Worm (Caenorhabditis elegans) whole organism, dauer: ENCODE measurements around the gene acbp-6.

Experiments
- unc-62 ChIP-seq: sonication (generic microtip); optimal IDR thresholded peaks from 2 replicates; lab custom pipeline; 2017; ENCODE audit warnings: missing biosample characterization, missing genetic modification reagents, missing genetic modification characterization

acbp-6 gene

ce11 chrII:11936393-11936792 is 37.1 kb downstream of the acbp-6 start:
- TF ChIP-seq unc-62 (GFP tag; lab: Kevin White, UChicago) = no peak

DNA sequence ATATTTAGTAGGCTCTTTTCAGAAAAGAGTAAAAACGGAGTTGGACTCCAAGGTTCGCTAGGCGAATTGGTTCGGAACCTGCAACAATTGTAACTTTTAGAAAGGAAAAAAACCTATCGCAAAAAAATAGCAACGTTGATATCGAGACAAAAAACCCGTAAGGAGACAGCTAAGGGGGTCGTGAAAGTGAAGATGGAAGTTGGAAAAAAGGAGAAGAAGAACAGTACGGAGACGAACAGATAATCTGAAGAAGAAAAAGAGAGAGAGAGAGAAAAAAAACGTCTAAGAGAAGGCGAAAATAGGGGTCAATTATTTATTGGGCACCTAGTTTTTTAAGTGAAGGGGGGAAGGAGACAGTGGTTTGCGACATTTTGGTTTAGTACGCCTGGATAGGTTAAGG is 38.3 kb downstream of the acbp-6 start, which contains the start of gene lin-29:
TSS of gene lin-29 (minus strand) at position 78 of the 400 bp plus-strand sequence.
- TF ChIP-seq unc-62 (GFP tag; lab: Kevin White, UChicago) = no peak

ce11 chrII:11930132-11930531 is 43.4 kb downstream of the acbp-6 start:
- no peak for TF ChIP-seq unc-62 (GFP tag; lab: Kevin White, UChicago)

DNA sequence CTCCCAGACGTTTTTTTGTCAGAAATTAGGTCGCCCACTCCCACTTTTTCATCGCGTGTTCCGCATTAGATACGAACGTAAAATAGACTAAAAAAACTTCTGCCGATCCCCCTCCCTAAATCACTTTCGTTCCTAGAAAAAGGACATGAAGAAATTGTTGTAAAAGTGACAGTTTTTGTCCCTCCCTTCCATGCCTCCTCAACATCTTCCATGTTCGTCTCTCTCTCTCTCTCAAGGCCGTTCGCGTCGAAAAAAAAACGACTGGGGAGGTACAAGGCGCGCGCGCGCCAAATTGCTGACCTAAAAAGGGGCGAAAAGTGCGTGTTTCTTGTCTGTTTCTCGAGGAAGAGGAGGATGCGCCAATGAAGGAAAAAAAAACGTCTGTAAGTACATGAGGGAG is 44.8 kb downstream of the acbp-6 start:
- no peak for TF ChIP-seq unc-62 (GFP tag; lab: Kevin White, UChicago)

DNA sequence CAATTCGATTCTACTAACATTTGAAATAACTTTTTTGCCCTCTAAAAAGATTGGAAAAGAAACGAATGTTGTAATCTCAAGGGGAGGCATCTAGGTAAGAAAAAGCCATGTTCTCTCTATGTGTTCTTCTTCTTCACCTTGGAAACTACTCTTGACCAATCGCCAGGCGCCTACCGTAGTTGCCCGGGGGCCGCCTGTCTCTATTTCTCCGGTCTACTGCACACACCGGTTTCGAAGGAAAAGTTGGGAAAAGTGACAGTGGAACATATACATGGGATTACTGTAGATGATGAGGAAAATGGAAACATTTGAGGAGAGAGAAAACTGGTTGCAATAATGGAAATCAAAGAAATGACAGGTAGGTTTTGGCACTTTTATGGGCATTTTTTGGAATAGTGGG is 47.0 kb downstream of the acbp-6 start:
- TF ChIP-seq unc-62 (GFP tag; lab: Kevin White, UChicago) = no peak

DNA sequence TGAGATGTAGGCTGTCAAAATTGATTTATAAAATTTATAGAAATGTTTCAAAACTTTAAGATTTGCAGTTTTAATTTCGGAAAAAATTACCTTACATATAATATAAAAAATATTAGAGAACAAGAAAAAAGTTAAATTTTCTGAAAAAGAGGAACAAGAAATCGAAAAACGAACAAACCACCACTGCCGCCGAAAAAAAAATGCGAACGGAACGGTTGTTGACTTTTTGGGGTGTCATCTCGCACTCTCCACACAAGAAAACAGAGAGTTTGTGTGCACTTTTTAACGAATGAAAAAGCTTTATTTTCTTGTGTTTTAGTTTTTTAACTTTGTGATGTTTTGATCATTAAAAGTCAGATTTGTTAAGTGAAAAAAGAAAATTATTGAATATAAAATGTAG is 48.3 kb downstream of the acbp-6 start:
- TF ChIP-seq unc-62 (GFP tag; lab: Kevin White, UChicago) = no peak

DNA sequence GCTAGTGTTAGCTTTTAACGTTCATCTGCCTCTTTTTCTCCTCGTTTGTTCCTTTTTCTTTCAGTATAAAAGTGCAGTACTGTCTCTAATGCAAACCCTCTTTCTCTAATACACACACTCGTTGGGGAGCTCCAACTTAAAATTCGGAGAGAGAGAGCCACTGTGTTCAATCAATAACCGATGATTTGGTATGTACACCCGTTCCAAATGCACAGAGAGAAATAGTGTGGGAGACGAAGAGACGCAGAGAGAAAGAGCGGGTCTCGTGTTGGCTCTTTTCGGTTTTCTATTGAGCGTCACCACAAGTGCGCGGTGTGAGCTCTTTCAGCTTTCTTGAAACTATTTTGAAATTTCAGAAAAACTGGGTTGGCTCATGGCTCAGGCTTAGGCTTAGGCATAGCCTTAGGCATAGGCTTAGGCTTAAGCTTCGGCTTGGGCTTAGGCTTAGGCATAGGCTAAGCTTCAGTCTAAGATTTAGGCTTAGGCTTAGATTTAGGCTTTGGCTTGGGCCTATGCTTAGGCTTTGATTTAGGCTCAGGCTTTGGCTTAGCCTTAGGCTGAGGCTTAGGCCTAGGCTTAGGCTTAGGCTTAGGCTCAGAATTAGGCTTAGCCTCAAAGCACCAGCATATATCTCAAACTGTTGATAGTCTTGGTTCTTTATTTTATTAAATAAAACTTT is 49.8 kb downstream of the acbp-6 start:
- no peak for TF ChIP-seq unc-62 (GFP tag; lab: Kevin White, UChicago)

ce11 chrII:11922757-11923538 is 50.6 kb downstream of the acbp-6 start:
- TF ChIP-seq unc-62 (GFP tag; lab: Kevin White, UChicago) = no peak
